Worm (Caenorhabditis elegans): ENCODE results near the gene C01B10.44.

DNA sequence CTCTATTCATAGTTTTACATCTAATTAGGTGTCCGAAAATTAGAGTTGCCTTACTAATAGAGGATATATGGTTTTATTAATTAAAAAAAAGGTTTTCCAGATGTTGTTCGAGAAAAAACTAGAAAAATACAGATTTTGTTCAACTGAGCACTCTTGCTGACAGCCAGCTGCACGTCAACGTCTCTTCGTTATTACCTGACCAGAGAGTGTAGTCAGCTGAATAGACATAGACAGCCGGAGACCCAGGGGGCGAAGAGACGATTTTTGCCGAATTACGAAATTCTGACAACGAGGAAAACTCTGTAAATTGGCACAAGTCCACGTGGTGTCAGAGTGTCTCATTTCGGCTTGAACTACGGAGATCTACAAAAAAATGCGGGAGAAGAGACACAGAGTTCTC, 4.9 kb upstream of the C01B10.44 start:
- TF ChIP-seq flt-1 (GFP tag; IDR thresholded peaks at IDR 0.05), result no peak
- no peak for TF ChIP-seq ref-1 (GFP tag; conservative IDR thresholded peaks at IDR 0.05)
- TF ChIP-seq ztf-23 (GFP tag; IDR thresholded peaks at IDR 0.05), result no peak
- TF ChIP-seq klf-2 (GFP tag; conservative IDR thresholded peaks at IDR 0.05), result no peak
- TF ChIP-seq T22C8.4 (GFP tag; IDR thresholded peaks at IDR 0.05), result no peak
- no peak for TF ChIP-seq cog-1 (tag; optimal IDR thresholded peaks at IDR 0.05)

Data from whole organism, midembryonic.